Fruit fly (Drosophila melanogaster) Kc167 (cell line): Measurements from ENCODE around the gene CG9150.

ENCODE experiments used
- Myc ChIP-seq: fragments of >200 bp; optimal IDR thresholded peaks from 2 replicates; lab custom pipeline; 2017; ENCODE audit warnings: missing external identifiers
- Sin3A ChIP-seq: fragments of >200 bp; optimal IDR thresholded peaks from 2 replicates; lab custom pipeline; 2018; ENCODE audit warnings: missing external identifiers
- h ChIP-seq: fragments of >200 bp; optimal IDR thresholded peaks from 3 replicates; lab custom pipeline; 2018; ENCODE audit warnings: missing external identifiers
- insv ChIP-seq: fragments of >200 bp; optimal IDR thresholded peaks from 3 replicates; lab custom pipeline; 2018; ENCODE audit warnings: missing external identifiers
- psq ChIP-seq: fragments of >200 bp; optimal IDR thresholded peaks from 2 replicates; lab custom pipeline; 2017; ENCODE audit warnings: missing external identifiers
- ttk ChIP-seq: sonication (Bioruptor generic); optimal IDR thresholded peaks from 2 replicates; lab custom pipeline; 2017; ENCODE audit warnings: missing external identifiers

The CG9150 gene

DNA sequence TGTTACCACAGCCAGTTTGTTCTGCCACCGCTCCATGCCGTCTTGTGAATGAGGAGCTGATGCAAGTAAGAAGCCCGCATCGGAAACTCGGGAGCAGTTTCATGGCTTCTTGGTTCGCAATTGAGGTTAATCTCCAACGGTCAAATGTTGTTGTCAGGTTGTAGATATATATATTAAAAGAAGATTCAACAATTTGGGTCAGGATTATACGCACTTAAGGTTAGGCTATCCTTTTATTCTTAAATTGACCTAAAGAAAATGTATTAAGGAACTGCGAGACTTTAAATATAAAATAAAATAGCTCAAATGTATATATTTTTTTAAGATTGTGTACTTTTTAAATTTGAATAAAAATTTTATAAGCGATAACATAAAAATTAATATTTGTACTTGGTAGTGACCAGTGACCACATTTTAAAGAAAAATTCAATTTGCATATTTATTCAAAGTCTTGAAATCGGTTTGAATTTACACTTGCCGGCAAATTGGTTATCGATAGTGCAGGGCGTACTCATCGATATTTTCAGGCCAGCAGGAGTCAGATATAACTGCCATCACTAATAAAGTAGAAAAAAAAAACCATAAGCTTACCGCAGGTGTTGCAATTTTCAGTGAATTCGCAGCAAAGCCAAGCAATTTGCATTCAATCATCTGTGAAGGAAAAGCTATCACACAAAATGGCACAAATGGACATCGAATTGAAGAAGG is at the start of gene CG9150, which contains the start of gene Pfdn1:
CG9150 (minus strand) TSS at position 51 of the 708 bp plus-strand sequence.
Pfdn1 (plus strand) TSS at position 536 of the 708 bp plus-strand sequence.
- no peak for TF ChIP-seq Sin3A
- TF ChIP-seq psq (lab: Kevin White, UChicago), result no peak
- no peak for TF ChIP-seq Myc (lab: Kevin White, UChicago)
- no peak for TF ChIP-seq insv (lab: Kevin White, UChicago)
- no peak for TF ChIP-seq h (lab: Kevin White, UChicago)
- no peak for TF ChIP-seq ttk

DNA sequence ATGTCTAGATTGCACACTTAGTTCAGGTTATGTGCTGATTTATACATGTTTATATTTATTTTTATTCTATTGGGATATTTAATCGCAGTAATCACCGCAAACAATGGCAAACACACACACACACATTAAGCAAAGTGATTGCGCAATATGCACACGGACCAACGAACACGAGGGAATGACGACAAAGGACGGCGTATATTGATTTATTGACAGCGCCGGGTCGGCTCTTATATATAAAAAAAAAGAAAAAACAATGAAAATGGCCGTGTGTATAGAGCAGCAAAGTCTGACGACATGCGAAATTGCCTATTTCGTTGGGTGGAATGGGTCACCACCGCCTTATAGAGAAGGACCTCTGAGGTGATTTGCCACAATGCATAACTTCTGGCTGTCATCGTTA is 42.4 kb upstream of the CG9150 start:
- TF ChIP-seq psq (lab: Kevin White, UChicago) (no peak), Myc (lab: Kevin White, UChicago) (no peak), insv (lab: Kevin White, UChicago) (no peak), h (lab: Kevin White, UChicago) (no peak), Sin3A (no peak), ttk (no peak)

dm6 chr2L:6109313-6109847 is 41.0 kb upstream of the CG9150 start:
- TF ChIP-seq ttk, result no peak

DNA sequence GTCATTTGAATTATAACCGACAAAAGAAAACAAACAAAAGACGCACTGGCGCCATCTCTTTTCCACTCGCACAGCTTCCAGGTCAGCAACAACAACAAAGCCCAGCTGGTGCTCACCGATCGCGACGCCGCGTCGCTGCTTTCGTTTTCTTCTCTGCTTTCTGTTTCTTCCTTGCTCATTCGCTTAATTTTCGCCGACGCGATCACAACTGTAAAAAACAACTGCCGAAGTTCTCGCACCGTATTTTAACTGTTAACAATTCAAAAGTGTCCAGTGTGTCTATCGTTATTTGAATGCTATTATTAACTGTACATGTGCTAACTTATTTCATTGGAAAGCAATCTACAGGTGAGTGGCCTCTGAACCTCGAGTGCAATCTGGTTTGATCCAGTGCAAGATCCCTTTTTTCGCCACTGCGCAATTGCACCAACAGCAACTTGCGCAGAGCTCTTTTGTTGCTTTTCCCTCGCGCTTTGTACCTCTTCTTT is 31.9 kb upstream of the CG9150 start, which contains the start of gene stai:
stai (plus strand) TSS at position 176 of the 488 bp plus-strand sequence.
- TF ChIP-seq Myc (lab: Kevin White, UChicago) (no peak), psq (lab: Kevin White, UChicago) (no peak), insv (lab: Kevin White, UChicago) (no peak), Sin3A (no peak), ttk (no peak), h (lab: Kevin White, UChicago) (no peak)

DNA sequence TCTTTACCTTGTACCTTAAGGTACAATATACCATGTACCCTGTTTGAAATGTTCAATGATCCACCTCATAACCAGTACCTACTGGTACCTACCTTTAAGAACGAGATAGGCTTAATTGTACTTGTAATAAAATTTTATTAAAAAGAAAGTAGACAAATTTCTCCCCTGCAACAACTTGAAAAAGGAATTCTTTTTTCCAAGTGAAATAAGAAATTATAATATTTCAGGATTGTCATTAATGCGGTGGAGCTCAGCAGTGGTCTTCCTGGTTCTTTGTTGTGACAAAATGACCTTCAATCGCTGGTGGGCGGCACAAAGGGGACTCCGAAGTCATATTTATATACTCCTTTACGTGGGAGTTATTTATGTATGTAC is 30.9 kb upstream of the CG9150 start:
- TF ChIP-seq insv (lab: Kevin White, UChicago), result no peak
- TF ChIP-seq h (lab: Kevin White, UChicago), result no peak
- no peak for TF ChIP-seq Myc (lab: Kevin White, UChicago)
- no peak for TF ChIP-seq ttk
- no peak for TF ChIP-seq psq (lab: Kevin White, UChicago)
- no peak for TF ChIP-seq Sin3A

DNA sequence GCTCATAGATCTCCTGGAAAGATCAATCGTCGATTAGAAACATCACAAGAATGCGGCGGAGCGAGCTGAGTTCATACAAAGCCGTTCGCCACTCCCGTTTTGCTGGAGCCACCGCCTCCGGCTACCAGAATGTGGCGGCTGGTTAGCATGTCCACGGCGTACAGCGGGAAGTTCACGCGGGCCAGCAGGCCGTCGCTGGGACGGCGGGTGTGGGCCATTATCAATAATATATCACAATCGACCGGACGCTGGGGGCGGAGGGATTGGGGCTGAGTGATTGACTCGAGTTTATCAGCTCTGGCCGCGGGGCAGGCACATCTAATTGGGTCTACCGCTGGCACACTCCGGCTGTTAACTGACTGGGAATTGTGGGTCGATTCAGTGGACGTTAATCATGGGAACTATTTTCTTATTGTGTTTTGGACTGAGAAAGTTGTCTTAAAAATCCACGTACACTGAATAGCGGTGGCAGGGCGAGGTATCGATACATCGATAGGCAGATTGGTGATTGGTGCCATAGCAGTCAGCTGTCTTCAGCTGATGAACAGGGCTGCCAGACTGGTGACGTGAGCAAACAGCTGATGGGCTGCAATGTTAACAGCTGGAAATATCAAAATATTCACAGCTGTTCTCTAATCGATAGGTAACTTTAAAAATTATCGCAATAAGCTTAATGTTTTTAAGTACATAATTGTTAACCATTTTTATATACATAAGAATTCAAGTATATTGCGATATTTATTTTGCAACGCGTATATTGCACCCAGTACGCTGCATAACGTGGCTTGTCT is 30.3 kb upstream of the CG9150 start, which contains the start of gene CG9175:
CG9175 (minus strand) TSS at position 488 of the 791 bp plus-strand sequence.
- TF ChIP-seq insv (lab: Kevin White, UChicago) (no peak), psq (lab: Kevin White, UChicago) (no peak), ttk (no peak), Sin3A (no peak), Myc (lab: Kevin White, UChicago) (no peak), h (lab: Kevin White, UChicago) (no peak)

DNA sequence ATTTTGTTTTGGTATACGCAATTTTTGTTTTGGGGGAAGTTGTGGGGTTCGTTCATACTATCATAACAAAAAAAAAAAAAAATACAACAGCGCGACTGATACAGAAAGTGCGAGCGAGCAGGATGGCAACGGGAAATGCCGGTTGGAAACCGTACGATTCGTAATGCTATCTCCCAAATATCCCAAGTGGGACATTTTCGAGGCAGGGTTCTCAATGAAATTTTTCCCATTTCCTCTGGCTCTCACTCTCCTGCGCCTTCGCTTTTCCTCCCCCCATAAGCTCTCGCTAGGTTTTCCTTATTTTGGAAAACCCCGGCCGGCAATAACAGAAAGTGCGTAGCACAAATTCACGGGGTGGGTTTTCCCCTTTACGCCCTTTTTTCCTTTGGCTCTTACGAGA is 23.9 kb upstream of the CG9150 start:
- TF ChIP-seq h (lab: Kevin White, UChicago) (no peak), psq (lab: Kevin White, UChicago) (no peak), ttk (no peak)

- TF ChIP-seq psq (lab: Kevin White, UChicago), result no peak
- no peak for TF ChIP-seq h (lab: Kevin White, UChicago)
- no peak for TF ChIP-seq Sin3A
- no peak for TF ChIP-seq insv (lab: Kevin White, UChicago)
- TF ChIP-seq Myc (lab: Kevin White, UChicago), result no peak
- no peak for TF ChIP-seq ttk
Observed at dm6 chr2L:6090786-6091716, 22.7 kb upstream of the CG9150 start, which contains the start of gene CG45075. CG45075 (plus strand) TSS chr2L:6091412.

DNA sequence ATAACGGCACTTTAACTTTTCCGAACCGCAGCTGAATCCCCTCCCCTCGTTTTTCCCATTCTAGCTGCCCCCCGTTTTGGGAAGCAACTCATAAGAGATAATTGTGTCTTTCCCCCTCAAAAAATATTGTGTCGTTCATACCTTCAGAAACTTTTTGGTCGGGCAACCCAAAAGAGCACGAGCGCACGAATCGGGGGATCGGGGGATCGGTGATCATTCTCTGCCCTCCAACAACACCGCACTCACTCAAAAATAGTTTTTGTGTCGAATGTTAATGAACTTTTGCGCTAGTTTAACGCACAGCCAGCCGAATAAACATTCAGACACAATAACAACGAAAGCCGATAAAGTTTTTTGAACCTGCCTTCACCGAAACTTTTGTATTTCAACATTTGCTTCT is 22.0 kb upstream of the CG9150 start:
- TF ChIP-seq ttk (no peak), Sin3A (no peak), psq (lab: Kevin White, UChicago) (no peak), h (lab: Kevin White, UChicago) (no peak), insv (lab: Kevin White, UChicago) (no peak), Myc (lab: Kevin White, UChicago) (no peak)

dm6 chr2L:6089604-6090198 is 21.3 kb upstream of the CG9150 start:
- TF ChIP-seq psq (lab: Kevin White, UChicago) (no peak), Sin3A (no peak), h (lab: Kevin White, UChicago) (no peak), ttk (no peak), insv (lab: Kevin White, UChicago) (no peak), Myc (lab: Kevin White, UChicago) (no peak)
